Worm (Caenorhabditis elegans): ENCODE data around the gene tbc-11.

The tbc-11 gene

DNA sequence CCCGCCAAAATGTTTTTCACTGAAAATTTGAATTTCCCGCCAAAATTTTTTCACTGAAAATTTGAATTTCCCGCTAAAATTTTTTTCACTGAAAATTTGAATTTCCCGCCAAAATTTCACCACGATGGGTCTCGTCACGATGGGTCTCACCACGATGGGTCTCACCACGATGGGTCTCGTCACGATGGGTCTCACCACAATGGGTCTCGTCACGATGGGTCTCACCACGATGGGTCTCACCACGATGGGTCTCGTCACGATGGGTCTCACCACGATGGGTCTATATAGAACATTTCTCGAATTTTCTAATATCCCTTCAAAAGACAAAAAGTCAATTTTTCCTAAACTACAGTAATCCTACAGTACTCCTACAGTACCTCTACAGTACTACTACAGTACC is 18.9 kb downstream of the tbc-11 start:
- TF ChIP-seq tra-1 (GFP tag; IDR thresholded peaks at IDR 0.05), result 0 out of 2 replicates have a peak, but pooled peaks have one; percentile 42
- peak; percentile 32; the same call in 1 of the 2 replicates for TF ChIP-seq lim-7 (GFP tag; IDR thresholded peaks at IDR 0.05)
- TF ChIP-seq set-16 (GFP tag; IDR thresholded peaks at IDR 0.05), result peak; percentile 44; the same call in 1 of the 2 replicates
- peak; percentile 58; the same call in 1 of the 2 replicates for TF ChIP-seq dmd-8 (GFP tag; IDR thresholded peaks at IDR 0.05)
- TF ChIP-seq F44E2.7 (GFP tag; IDR thresholded peaks at IDR 0.05), result peak; percentile 78; the same call in 1 of the 2 replicates

DNA sequence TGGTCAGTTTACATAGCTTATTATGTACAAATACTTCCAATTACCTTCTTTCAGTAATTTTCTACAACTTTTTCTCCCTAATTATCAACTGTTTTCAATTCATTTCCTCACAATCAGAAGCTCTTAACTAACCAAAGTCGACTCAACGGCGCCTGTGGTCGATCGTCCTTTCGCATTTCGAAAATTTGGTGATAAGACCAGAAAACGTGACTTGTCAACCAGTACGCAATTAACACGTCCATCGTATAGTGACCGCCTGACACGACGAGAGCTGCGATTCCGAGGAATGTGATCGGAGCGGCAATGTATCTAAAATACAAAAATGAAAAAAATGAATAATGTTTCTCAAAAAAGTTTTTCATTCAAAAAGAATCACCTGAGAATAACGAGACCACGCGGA is 20.9 kb downstream of the tbc-11 start:
- TF ChIP-seq ces-1 (GFP tag; optimal IDR thresholded peaks at IDR 0.05) (no peak), zfp-2 (tag; optimal IDR thresholded peaks at IDR 0.05) (no peak), egl-27 (tag; optimal IDR thresholded peaks at IDR 0.05) (no peak), F26F4.8 (GFP tag; conservative IDR thresholded peaks at IDR 0.05) (no peak), hlh-30 (tag; optimal IDR thresholded peaks at IDR 0.05; ENCODE audit: insufficient read depth) (peak; percentile 79), nhr-237 (tag; optimal IDR thresholded peaks at IDR 0.05) (no peak), nhr-25 (tag; optimal IDR thresholded peaks at IDR 0.05; ENCODE audit: borderline replicate concordance, insufficient read depth) (no peak), rbr-2 (tag; optimal IDR thresholded peaks at IDR 0.05) (no peak), R02D3.7 (tag; optimal IDR thresholded peaks at IDR 0.05) (no peak), attf-4 (tag; optimal IDR thresholded peaks at IDR 0.05) (no peak), tra-1 (GFP tag; IDR thresholded peaks at IDR 0.05) (peak; percentile 61), unc-39 (tag; optimal IDR thresholded peaks at IDR 0.05) (no peak), ctbp-1 (GFP tag; IDR thresholded peaks at IDR 0.05) (no peak), ama-1 (optimal IDR thresholded peaks at IDR 0.05) (no peak), aha-1 (tag) (no peak), ceh-82 (tag; optimal IDR thresholded peaks at IDR 0.05) (no peak), F44E2.7 (GFP tag; IDR thresholded peaks at IDR 0.05) (no peak), saeg-2 (GFP tag; IDR thresholded peaks at IDR 0.05) (no peak), egl-43 (GFP tag; IDR thresholded peaks at IDR 0.05) (no peak), lin-15B (tag; optimal IDR thresholded peaks at IDR 0.05) (no peak), F10B5.3 (tag; optimal IDR thresholded peaks at IDR 0.05) (no peak), skn-1 (tag; optimal IDR thresholded peaks at IDR 0.05) (no peak), fkh-10 (GFP tag; optimal IDR thresholded peaks at IDR 0.05) (no peak), pqm-1 (tag; optimal IDR thresholded peaks at IDR 0.05) (peak; percentile 43), spr-1 (tag; optimal IDR thresholded peaks at IDR 0.05) (no peak), unc-130 (GFP tag; optimal IDR thresholded peaks at IDR 0.05) (no peak), ceh-28 (tag; optimal IDR thresholded peaks at IDR 0.05) (no peak), ZK337.2 (GFP tag; IDR thresholded peaks at IDR 0.05) (no peak), F49E8.2 (tag; optimal IDR thresholded peaks at IDR 0.05; ENCODE audit: borderline replicate concordance) (no peak), mes-2 (tag; optimal IDR thresholded peaks at IDR 0.05; ENCODE audit: poor library complexity, severe bottlenecking) (peak; percentile 15), lin-38 (GFP tag; IDR thresholded peaks at IDR 0.05) (no peak), arid-1 (GFP tag; conservative IDR thresholded peaks at IDR 0.05) (no peak), zip-2 (tag; optimal IDR thresholded peaks at IDR 0.05) (no peak), ceh-32 (tag; optimal IDR thresholded peaks at IDR 0.05; ENCODE audit: poor library complexity) (no peak), vab-7 (GFP tag; IDR thresholded peaks at IDR 0.05) (no peak), lin-13 (GFP tag; optimal IDR thresholded peaks at IDR 0.05) (no peak), duxl-1 (tag; optimal IDR thresholded peaks at IDR 0.05; ENCODE audit: poor library complexity) (no peak), lin-39 (tag; optimal IDR thresholded peaks at IDR 0.05) (no peak), mep-1 (tag; optimal IDR thresholded peaks at IDR 0.05) (peak; percentile 22), lin-1 (GFP tag; IDR thresholded peaks at IDR 0.05) (no peak), daf-19 (GFP tag; conservative IDR thresholded peaks at IDR 0.05) (no peak), aly-2 (tag; optimal IDR thresholded peaks at IDR 0.05) (no peak), fos-1 (tag; optimal IDR thresholded peaks at IDR 0.05) (no peak), Y5F2A.4 (GFP tag; optimal IDR thresholded peaks at IDR 0.05) (no peak), lsy-2 (tag; optimal IDR thresholded peaks at IDR 0.05) (no peak), daf-16 (GFP tag; optimal IDR thresholded peaks at IDR 0.05) (no peak), daf-16 (tag; optimal IDR thresholded peaks at IDR 0.05) (peak; percentile 75), nhr-10 (tag; optimal IDR thresholded peaks at IDR 0.05) (no peak)
